Worm (Caenorhabditis elegans): ENCODE results near the gene srd-40.

srd-40 gene

DNA sequence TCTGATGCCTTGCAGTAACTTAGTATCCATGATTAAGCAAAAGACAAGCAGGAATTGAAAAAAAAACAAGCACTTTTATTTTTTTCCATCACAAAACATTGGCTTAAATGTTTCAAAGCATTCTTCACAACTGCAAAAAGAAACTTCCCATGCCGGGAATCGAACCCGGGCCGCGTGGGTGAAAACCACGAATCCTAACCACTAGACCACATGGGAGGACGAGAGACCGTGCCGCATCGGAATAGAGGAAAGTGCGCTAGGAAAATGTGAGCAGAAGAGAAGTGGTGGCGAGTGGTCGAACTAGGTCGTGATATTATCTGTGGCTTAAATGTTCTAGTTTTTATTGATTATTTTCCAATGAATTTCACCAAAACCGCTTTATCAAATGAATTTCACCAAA is 44.0 kb downstream of the srd-40 start:
- TF ChIP-seq nhr-77 (tag; optimal IDR thresholded peaks at IDR 0.05), result peak; percentile 16
- TF ChIP-seq ceh-90 (tag; optimal IDR thresholded peaks at IDR 0.05), result no peak
- no peak for TF ChIP-seq dpl-1 (GFP tag; optimal IDR thresholded peaks at IDR 0.05)
- TF ChIP-seq nhr-28 (tag; optimal IDR thresholded peaks at IDR 0.05), result no peak
- peak in 1 of 2 experiments; percentile 55 for TF ChIP-seq lin-35 (GFP tag; optimal IDR thresholded peaks at IDR 0.05)
- TF ChIP-seq nhr-71 (tag; optimal IDR thresholded peaks at IDR 0.05), result peak; percentile 47
- no peak for TF ChIP-seq nhr-76 (tag; optimal IDR thresholded peaks at IDR 0.05)
- no peak for TF ChIP-seq pax-3 (tag; optimal IDR thresholded peaks at IDR 0.05)
- TF ChIP-seq aly-2 (tag; optimal IDR thresholded peaks at IDR 0.05), result no peak
- no peak for TF ChIP-seq ceh-63 (GFP tag; optimal IDR thresholded peaks at IDR 0.05)
- no peak for TF ChIP-seq efl-3 (GFP tag; optimal IDR thresholded peaks at IDR 0.05)
- TF ChIP-seq swsn-7 (tag; optimal IDR thresholded peaks at IDR 0.05), result peak; percentile 24
- TF ChIP-seq hlh-17 (GFP tag; optimal IDR thresholded peaks at IDR 0.05; ENCODE audit: borderline replicate concordance), result no peak
- TF ChIP-seq sptf-1 (tag; optimal IDR thresholded peaks at IDR 0.05), result no peak
- peak; percentile 73 for TF ChIP-seq snu-23 (GFP tag; optimal IDR thresholded peaks at IDR 0.05)
- TF ChIP-seq lin-15B (tag; optimal IDR thresholded peaks at IDR 0.05), result no peak
- no peak for TF ChIP-seq egl-13 (tag; optimal IDR thresholded peaks at IDR 0.05)
- no peak for TF ChIP-seq zip-4 (GFP tag; optimal IDR thresholded peaks at IDR 0.05)
- TF ChIP-seq nhr-237 (tag; optimal IDR thresholded peaks at IDR 0.05), result no peak
- TF ChIP-seq sox-4 (tag; optimal IDR thresholded peaks at IDR 0.05), result no peak
- TF ChIP-seq ama-1 (optimal IDR thresholded peaks at IDR 0.05), result no peak
- TF ChIP-seq isw-1 (GFP tag; IDR thresholded peaks at IDR 0.05), result no peak
- peak; percentile 57 for TF ChIP-seq mep-1 (tag; optimal IDR thresholded peaks at IDR 0.05)
- TF ChIP-seq C34B4.2 (tag; optimal IDR thresholded peaks at IDR 0.05), result no peak
- no peak for TF ChIP-seq ces-1 (GFP tag; optimal IDR thresholded peaks at IDR 0.05)
- TF ChIP-seq mef-2 (tag; optimal IDR thresholded peaks at IDR 0.05), result no peak
- no peak for TF ChIP-seq lir-3 (tag; optimal IDR thresholded peaks at IDR 0.05; ENCODE audit: poor library complexity)
- TF ChIP-seq fkh-8 (tag; optimal IDR thresholded peaks at IDR 0.05), result no peak
- TF ChIP-seq elt-3 (tag; optimal IDR thresholded peaks at IDR 0.05), result no peak
- TF ChIP-seq unc-86 (tag; optimal IDR thresholded peaks at IDR 0.05), result no peak
- 0 out of 2 replicates have a peak, but pooled peaks have one; percentile 20 for TF ChIP-seq mab-9 (GFP tag; IDR thresholded peaks at IDR 0.05)
- TF ChIP-seq fkh-4 (tag; optimal IDR thresholded peaks at IDR 0.05; ENCODE audit: borderline replicate concordance), result no peak
- no peak for TF ChIP-seq nhr-12 (tag; optimal IDR thresholded peaks at IDR 0.05)
- no peak for TF ChIP-seq vab-15 (tag; optimal IDR thresholded peaks at IDR 0.05)
- TF ChIP-seq ets-5 (GFP tag; IDR thresholded peaks at IDR 0.05), result no peak
- peak in 1 of 2 experiments; percentile 11 for TF ChIP-seq efl-1 (optimal IDR thresholded peaks at IDR 0.05)
- no peak for TF ChIP-seq efl-1 (GFP tag; optimal IDR thresholded peaks at IDR 0.05 in 1 of 2)
- peak; percentile 42 for TF ChIP-seq lin-14 (GFP tag; optimal IDR thresholded peaks at IDR 0.05)
- peak in 1 of 2 experiments; percentile 45 for TF ChIP-seq mdl-1 (tag; optimal IDR thresholded peaks at IDR 0.05)
- peak; percentile 33 for TF ChIP-seq skn-1 (tag; optimal IDR thresholded peaks at IDR 0.05)
- TF ChIP-seq ceh-8 (GFP tag; optimal IDR thresholded peaks at IDR 0.05), result no peak
- no peak for TF ChIP-seq unc-62 (GFP tag; optimal IDR thresholded peaks at IDR 0.05)
- TF ChIP-seq egl-27 (tag; optimal IDR thresholded peaks at IDR 0.05), result no peak
- TF ChIP-seq sup-37 (GFP tag; optimal IDR thresholded peaks at IDR 0.05), result no peak
- no peak for TF ChIP-seq elt-2 (tag; optimal IDR thresholded peaks at IDR 0.05)
- peak; percentile 17 for TF ChIP-seq nhr-90 (tag; optimal IDR thresholded peaks at IDR 0.05; ENCODE audit: poor library complexity)
- no peak for TF ChIP-seq pag-3 (tag; optimal IDR thresholded peaks at IDR 0.05; ENCODE audit: borderline replicate concordance, insufficient read depth)
- TF ChIP-seq tbx-2 (tag; optimal IDR thresholded peaks at IDR 0.05), result peak; percentile 26
- TF ChIP-seq lsy-2 (tag; optimal IDR thresholded peaks at IDR 0.05), result no peak
- no peak for TF ChIP-seq zag-1 (tag; optimal IDR thresholded peaks at IDR 0.05)
- TF ChIP-seq hlh-4 (tag; optimal IDR thresholded peaks at IDR 0.05), result no peak
- no peak for TF ChIP-seq lin-39 (tag; optimal IDR thresholded peaks at IDR 0.05)
- TF ChIP-seq nhr-19 (GFP tag; conservative IDR thresholded peaks at IDR 0.05), result peak; percentile 56
